Worm (Caenorhabditis elegans) whole organism, L2 larva: Measurements from ENCODE around the gene dbt-1.

Source experiments
- ZK546.5 ChIP-seq: sonication (generic microtip); optimal IDR thresholded peaks from 2 replicates; lab custom pipeline; 2017; ENCODE audit warnings: missing biosample characterization, missing genetic modification characterization
- aly-2 ChIP-seq: fragments of 150-350 bp; optimal IDR thresholded peaks from 2 replicates; lab custom pipeline; 2014; ENCODE audit warnings: missing biosample characterization, missing genetic modification characterization
- blmp-1 ChIP-seq: sonication (generic microtip); optimal IDR thresholded peaks from 2 replicates; lab custom pipeline; 2017; ENCODE audit warnings: missing genetic modification characterization, mild to moderate bottlenecking, missing compliant biosample characterization, antibody characterized with exemption, moderate library complexity; ENCODE audit not compliant: insufficient read depth
- egl-27 ChIP-seq: sonication (generic microtip); optimal IDR thresholded peaks from 3 replicates; lab custom pipeline; 2017; ENCODE audit warnings: missing biosample characterization, missing genetic modification reagents, missing genetic modification characterization
- fos-1 ChIP-seq: fragments of 150-350 bp; optimal IDR thresholded peaks from 2 replicates; lab custom pipeline; 2014; ENCODE audit warnings: missing biosample characterization, missing genetic modification characterization
- lin-11 ChIP-seq: fragments of 150-350 bp; sonication (generic microtip); optimal IDR thresholded peaks from 2 replicates; lab custom pipeline; 2014; ENCODE audit warnings: missing biosample characterization, missing genetic modification characterization, inconsistent platforms, mixed read lengths
- lin-13 ChIP-seq: fragments of 150-350 bp; optimal IDR thresholded peaks from 2 replicates; lab custom pipeline; 2014; ENCODE audit warnings: missing biosample characterization, missing genetic modification reagents, missing genetic modification characterization
- nhr-10 ChIP-seq: sonication (generic microtip); optimal IDR thresholded peaks from 2 replicates; lab custom pipeline; 2017; ENCODE audit warnings: missing biosample characterization, missing genetic modification characterization
- nhr-11 ChIP-seq: fragments of 150-350 bp; optimal IDR thresholded peaks from 2 replicates; lab custom pipeline; 2014; ENCODE audit warnings: missing biosample characterization, missing genetic modification characterization
- nhr-12 ChIP-seq: fragments of 150-350 bp; optimal IDR thresholded peaks from 2 replicates; lab custom pipeline; 2014; ENCODE audit warnings: missing biosample characterization, missing genetic modification characterization
- skn-1 ChIP-seq: sonication (generic microtip); optimal IDR thresholded peaks from 2 replicates; lab custom pipeline; 2017; ENCODE audit warnings: missing biosample characterization, missing genetic modification characterization
- snpc-4 ChIP-seq: fragments of 150-350 bp; optimal IDR thresholded peaks from 2 replicates; lab custom pipeline; 2014; ENCODE audit warnings: missing biosample characterization, missing genetic modification characterization
- unc-39 ChIP-seq: fragments of 150-350 bp; optimal IDR thresholded peaks from 2 replicates; lab custom pipeline; 2014; ENCODE audit warnings: missing biosample characterization, missing genetic modification characterization
- unc-55 ChIP-seq: fragments of 150-350 bp; sonication (generic microtip); optimal IDR thresholded peaks from 3 replicates; lab custom pipeline; 2014; ENCODE audit warnings: missing biosample characterization, missing genetic modification reagents, missing genetic modification characterization

DNA sequence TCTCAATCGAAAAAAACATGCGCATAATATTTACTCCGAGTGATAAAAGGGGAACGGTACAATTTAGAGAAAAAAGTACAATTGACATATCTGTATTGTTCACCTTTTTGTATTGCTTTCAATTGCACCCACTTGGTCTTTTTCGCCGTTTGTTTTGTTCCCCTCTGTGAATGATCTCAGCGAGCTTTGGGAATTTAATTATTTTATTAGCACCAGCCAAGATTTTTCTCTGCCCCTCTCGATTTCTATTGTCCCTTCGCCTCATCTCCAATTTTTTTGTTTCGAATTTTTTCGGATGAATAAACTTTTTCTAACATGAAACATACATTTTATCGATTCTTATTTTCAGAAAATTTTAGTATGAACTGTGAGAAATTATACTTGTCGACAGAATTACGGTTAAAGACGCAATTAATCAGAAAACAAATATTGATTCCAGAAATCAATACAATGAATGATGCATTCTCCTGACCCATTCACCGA is 44.8 kb downstream of the dbt-1 start, which contains the start of gene rev-1:
- no peak for TF ChIP-seq nhr-11 (tag; lab: Kevin White, UChicago)
- no peak for TF ChIP-seq aly-2 (tag; lab: Kevin White, UChicago)
- no peak for TF ChIP-seq blmp-1 (tag; lab: Kevin White, UChicago)
- no peak for TF ChIP-seq fos-1 (tag; lab: Kevin White, UChicago)
- TF ChIP-seq lin-13 (GFP tag; lab: Kevin White, UChicago), result no peak
- no peak for TF ChIP-seq skn-1 (tag; lab: Kevin White, UChicago)
- no peak for TF ChIP-seq unc-55
- TF ChIP-seq ZK546.5, result no peak
- TF ChIP-seq nhr-12 (tag; lab: Kevin White, UChicago), result no peak
- no peak for TF ChIP-seq egl-27 (tag; lab: Kevin White, UChicago)
- no peak for TF ChIP-seq unc-39
- no peak for TF ChIP-seq nhr-10 (tag; lab: Kevin White, UChicago)
- no peak for TF ChIP-seq lin-11 (tag; lab: Kevin White, UChicago)
- TF ChIP-seq snpc-4 (tag; lab: Kevin White, UChicago), result no peak
